Fruit fly (Drosophila melanogaster) whole organism, pupa: ENCODE measurements around the gene CG43294.

Experiments used
- CG10348 ChIP-seq: fragments of 200-800 bp; sonication (Bioruptor generic); IDR thresholded peaks from 2 replicates; pipeline ENCODE4 v1.3.6; 2022; ENCODE audit warnings: missing biosample characterization, missing genetic modification characterization
- CG13204 ChIP-seq: fragments of 200-800 bp; sonication (Bioruptor generic); optimal IDR thresholded peaks from 2 replicates; lab custom pipeline; 2018; ENCODE audit warnings: missing biosample characterization, mild to moderate bottlenecking, missing genetic modification characterization, moderate library complexity
- CG14655 ChIP-seq: fragments of 200-800 bp; sonication (Bioruptor generic); optimal IDR thresholded peaks from 3 replicates; lab custom pipeline; 2017; ENCODE audit warnings: mild to moderate bottlenecking, missing biosample characterization, missing genetic modification reagents, missing genetic modification characterization
- CG15710 ChIP-seq: fragments of 200-800 bp; sonication (Bioruptor generic); optimal IDR thresholded peaks from 2 replicates; lab custom pipeline; 2018; ENCODE audit warnings: missing biosample characterization, mild to moderate bottlenecking, missing genetic modification characterization, moderate library complexity
- CG17806 ChIP-seq: fragments of 200-800 bp; sonication (Bioruptor generic); optimal IDR thresholded peaks from 2 replicates; lab custom pipeline; 2018; ENCODE audit warnings: missing biosample characterization, mild to moderate bottlenecking, missing genetic modification characterization, moderate library complexity
- CG32121 ChIP-seq: fragments of 200-800 bp; sonication (Bioruptor generic); IDR thresholded peaks from 2 replicates; pipeline ENCODE4 v1.3.6; 2022; ENCODE audit warnings: missing biosample characterization, missing genetic modification characterization
- CG34367 ChIP-seq: fragments of 200-800 bp; sonication (Bioruptor generic); optimal IDR thresholded peaks from 2 replicates; lab custom pipeline; 2018; ENCODE audit warnings: missing biosample characterization, mild to moderate bottlenecking, missing genetic modification characterization
- CG8159 ChIP-seq: fragments of 200-800 bp; sonication (Bioruptor generic); optimal IDR thresholded peaks from 3 replicates; lab custom pipeline; 2018; ENCODE audit warnings: missing biosample characterization, mild to moderate bottlenecking, missing genetic modification characterization, moderate library complexity
- CG8301 ChIP-seq: fragments of 200-800 bp; sonication (Bioruptor generic); optimal IDR thresholded peaks from 2 replicates; lab custom pipeline; 2018; ENCODE audit warnings: missing biosample characterization, mild to moderate bottlenecking, missing genetic modification characterization
- CG9948 ChIP-seq: fragments of 200-800 bp; sonication (Bioruptor generic); optimal IDR thresholded peaks from 2 replicates; lab custom pipeline; 2018; ENCODE audit warnings: missing biosample characterization, mild to moderate bottlenecking, missing genetic modification characterization, moderate library complexity
- D1 ChIP-seq: fragments of 200-800 bp; sonication (Bioruptor generic); optimal IDR thresholded peaks from 2 replicates; lab custom pipeline; 2018; ENCODE audit warnings: missing biosample characterization, mild to moderate bottlenecking, missing genetic modification characterization, moderate library complexity
- EcR ChIP-seq: fragments of 200-800 bp; sonication (Bioruptor generic); optimal IDR thresholded peaks from 3 replicates; lab custom pipeline; 2019; ENCODE audit warnings: missing biosample characterization, missing genetic modification characterization, mild to moderate bottlenecking, moderate library complexity, missing genetic modification reagents
- Ets98B ChIP-seq: fragments of 200-800 bp; sonication (Bioruptor generic); IDR thresholded peaks from 2 replicates; pipeline ENCODE4 v1.3.6; 2022; ENCODE audit warnings: missing biosample characterization, missing genetic modification characterization
- Pif1A ChIP-seq: fragments of 200-800 bp; sonication (Bioruptor generic); optimal IDR thresholded peaks from 3 replicates; lab custom pipeline; 2016; ENCODE audit warnings: missing biosample characterization, missing genetic modification characterization
- Pif1B ChIP-seq: fragments of 200-800 bp; sonication (Bioruptor generic); optimal IDR thresholded peaks from 3 replicates; lab custom pipeline; 2016; ENCODE audit warnings: missing biosample characterization, missing genetic modification characterization
- Snoo ChIP-seq: fragments of 200-800 bp; sonication (Bioruptor generic); optimal IDR thresholded peaks from 3 replicates; lab custom pipeline; 2017; ENCODE audit warnings: missing biosample characterization, mild to moderate bottlenecking, missing genetic modification characterization, inconsistent platforms
- fd96Ca ChIP-seq: fragments of 200-800 bp; sonication (Bioruptor generic); IDR thresholded peaks from 3 replicates; pipeline ENCODE4 v1.3.6; 2022; ENCODE audit warnings: missing biosample characterization, missing genetic modification characterization
- gl ChIP-seq: fragments of 200-800 bp; sonication (Bioruptor generic); optimal IDR thresholded peaks from 2 replicates; lab custom pipeline; 2018; ENCODE audit warnings: missing biosample characterization, mild to moderate bottlenecking, missing genetic modification characterization
- rn ChIP-seq: fragments of 200-800 bp; sonication (Bioruptor generic); IDR thresholded peaks from 2 replicates; pipeline ENCODE4 v1.3.6; 2022; ENCODE audit warnings: missing biosample characterization, missing genetic modification characterization

The CG43294 gene

DNA sequence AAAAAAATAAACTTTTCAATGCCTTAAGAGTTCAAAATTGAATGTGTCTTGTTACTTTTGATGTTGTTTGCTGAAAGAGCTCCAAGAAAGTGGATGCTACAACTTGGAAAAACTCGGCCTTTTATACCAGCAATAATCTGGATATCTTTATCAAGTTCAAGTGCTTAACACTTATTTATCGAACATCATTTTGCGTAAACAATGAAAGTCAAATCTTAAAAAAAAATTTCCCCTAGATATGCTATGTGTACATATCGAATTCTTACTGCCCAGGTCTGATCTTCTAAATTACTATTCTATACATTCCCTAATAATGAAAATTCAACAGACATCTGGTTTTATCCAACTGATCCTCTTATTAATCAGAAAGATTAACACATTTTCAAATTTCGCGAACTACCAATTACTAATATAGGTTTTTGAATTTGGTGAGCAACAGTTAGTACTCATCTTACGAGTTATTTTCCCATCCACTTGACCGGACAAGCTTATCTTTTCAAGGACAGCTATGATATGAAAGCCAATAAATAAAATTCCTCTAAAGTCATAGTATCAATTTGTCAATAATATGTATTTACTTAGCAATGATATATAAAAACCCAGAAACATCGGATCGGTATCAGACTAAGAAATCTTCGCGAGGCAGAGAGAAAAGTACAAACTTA, at the start of gene CG43294, which contains the start of gene CG11570:
CG43294 (plus strand) TSS at position 615 of the 665 bp plus-strand sequence.
CG11570 (minus strand) TSS at position 101 of the 665 bp plus-strand sequence.
- no peak for TF ChIP-seq Pif1A (GFP tag; lab: Kevin White, UChicago)
- TF ChIP-seq CG34367 (tag; lab: Kevin White, UChicago) = no peak
- no peak for TF ChIP-seq gl (tag; lab: Kevin White, UChicago)
- no peak for TF ChIP-seq CG8301 (tag; lab: Kevin White, UChicago)
- TF ChIP-seq CG15710 = no peak
- no peak for TF ChIP-seq Ets98B (GFP tag; lab: Robert Waterston, UW)
- TF ChIP-seq EcR (GFP tag; lab: Kevin White, UChicago) = no peak
- TF ChIP-seq CG9948 (tag; lab: Kevin White, UChicago) = no peak
- TF ChIP-seq CG8159 = no peak
- no peak for TF ChIP-seq CG17806 (tag; lab: Kevin White, UChicago)
- TF ChIP-seq D1 = no peak
- TF ChIP-seq CG32121 (GFP tag; lab: Robert Waterston, UW) = no peak
- TF ChIP-seq Snoo (tag; lab: Kevin White, UChicago) = no peak
- no peak for TF ChIP-seq rn (GFP tag; lab: Robert Waterston, UW)
- TF ChIP-seq CG10348 (GFP tag; lab: Robert Waterston, UW) = no peak
- TF ChIP-seq Pif1B (GFP tag; lab: Kevin White, UChicago) = no peak
- no peak for TF ChIP-seq CG13204 (GFP tag; lab: Kevin White, UChicago)

DNA sequence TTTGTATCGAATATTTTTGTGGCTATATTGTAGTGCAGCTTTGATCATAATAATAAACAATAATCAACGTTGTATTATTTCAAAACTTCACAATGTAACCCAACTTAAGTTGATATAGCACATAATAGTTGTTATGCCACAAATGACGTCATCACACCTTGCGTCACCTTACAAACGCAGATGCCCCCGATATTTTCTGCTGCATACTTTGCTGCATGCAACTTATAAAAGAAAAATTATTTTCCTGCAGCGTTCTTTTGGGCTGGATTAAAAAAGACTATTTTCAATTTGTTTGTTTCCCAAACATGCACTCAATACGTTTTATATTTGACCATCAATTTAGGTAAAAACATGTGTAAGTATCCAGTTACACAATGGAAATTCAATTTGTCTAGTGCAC, 39.9 kb upstream of the CG43294 start:
- TF ChIP-seq Pif1A (GFP tag; lab: Kevin White, UChicago) (no peak), CG15710 (no peak)

DNA sequence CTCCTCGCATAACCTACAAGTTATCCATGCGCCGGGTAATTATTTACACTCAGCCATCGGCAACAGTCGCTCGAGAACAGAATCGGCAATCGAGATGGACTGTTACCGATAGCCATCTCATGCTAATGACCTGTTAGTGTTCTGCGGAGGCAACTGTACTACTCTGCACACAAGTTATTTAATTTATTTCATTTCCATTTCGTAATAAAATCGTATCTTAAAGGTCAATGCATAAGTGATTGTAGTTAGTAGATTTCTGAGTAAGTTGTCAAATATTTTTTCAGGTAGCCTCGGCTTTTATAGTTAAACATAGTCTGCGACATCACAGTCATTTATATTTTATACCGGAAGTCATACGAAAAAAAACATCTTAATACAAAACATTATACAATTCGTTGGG, 36.9 kb upstream of the CG43294 start, which contains the start of gene CG11588:
CG11588 (plus strand) TSS at position 301 of the 400 bp plus-strand sequence.
- TF ChIP-seq CG34367 (tag; lab: Kevin White, UChicago) (no peak), rn (GFP tag; lab: Robert Waterston, UW) (no peak), EcR (GFP tag; lab: Kevin White, UChicago) (no peak), CG32121 (GFP tag; lab: Robert Waterston, UW) (no peak), CG8159 (no peak), CG9948 (tag; lab: Kevin White, UChicago) (no peak), Ets98B (GFP tag; lab: Robert Waterston, UW) (no peak)

DNA sequence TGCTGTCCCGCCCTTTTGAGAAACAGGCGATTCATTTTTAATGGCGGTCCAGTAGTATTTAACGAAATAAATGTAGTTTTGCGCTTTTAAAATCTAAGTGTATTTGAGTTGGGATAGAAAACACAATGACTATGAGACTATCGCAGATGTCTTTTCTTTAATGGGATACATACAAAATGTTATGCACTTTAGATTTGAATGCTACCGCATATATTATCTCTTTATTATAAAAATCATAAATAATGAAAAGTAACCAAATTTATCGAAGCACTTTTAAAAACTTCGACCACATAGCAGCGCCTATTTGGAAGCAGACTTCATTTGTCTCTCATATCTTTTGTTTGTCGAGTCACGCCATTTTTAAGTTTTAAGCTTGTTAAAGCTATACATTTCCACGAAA, 33.4 kb upstream of the CG43294 start, which contains the start of gene SdhAL:
SdhAL (minus strand) TSS at position 101 of the 400 bp plus-strand sequence.
- TF ChIP-seq rn (GFP tag; lab: Robert Waterston, UW) (no peak), CG9948 (tag; lab: Kevin White, UChicago) (no peak), CG8159 (no peak), gl (tag; lab: Kevin White, UChicago) (no peak), fd96Ca (no peak), Pif1A (GFP tag; lab: Kevin White, UChicago) (no peak), CG8301 (tag; lab: Kevin White, UChicago) (no peak), CG15710 (no peak), CG14655 (no peak), D1 (no peak), CG32121 (GFP tag; lab: Robert Waterston, UW) (no peak), CG13204 (GFP tag; lab: Kevin White, UChicago) (no peak), EcR (GFP tag; lab: Kevin White, UChicago) (no peak)

DNA sequence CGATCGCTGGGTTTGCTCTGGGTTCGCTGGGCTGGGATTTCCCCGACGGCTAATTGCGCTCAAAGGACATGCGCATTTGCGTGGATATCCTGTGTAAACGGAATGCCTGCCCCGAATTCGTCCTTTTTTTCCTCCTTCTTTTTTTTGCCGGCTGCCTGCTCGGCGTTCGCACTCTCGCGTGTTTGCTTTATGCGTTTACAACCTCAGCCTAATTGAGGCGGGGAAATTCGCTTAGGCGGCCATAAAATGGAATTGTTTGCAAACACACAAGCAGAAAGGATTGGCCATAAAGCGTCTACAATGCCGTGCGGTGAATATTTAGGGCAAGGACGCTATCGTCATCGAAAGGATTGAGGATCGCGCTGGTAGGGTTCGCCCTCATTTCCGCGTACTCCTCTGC, 32.7 kb upstream of the CG43294 start:
- TF ChIP-seq CG8301 (tag; lab: Kevin White, UChicago) = no peak
- TF ChIP-seq CG8159 = no peak
- no peak for TF ChIP-seq fd96Ca
- no peak for TF ChIP-seq rn (GFP tag; lab: Robert Waterston, UW)
- no peak for TF ChIP-seq Pif1A (GFP tag; lab: Kevin White, UChicago)
- no peak for TF ChIP-seq gl (tag; lab: Kevin White, UChicago)
- TF ChIP-seq Snoo (tag; lab: Kevin White, UChicago) = no peak
- TF ChIP-seq CG17806 (tag; lab: Kevin White, UChicago) = no peak
- TF ChIP-seq Pif1B (GFP tag; lab: Kevin White, UChicago) = no peak
- TF ChIP-seq CG14655 = no peak
- no peak for TF ChIP-seq CG13204 (GFP tag; lab: Kevin White, UChicago)

DNA sequence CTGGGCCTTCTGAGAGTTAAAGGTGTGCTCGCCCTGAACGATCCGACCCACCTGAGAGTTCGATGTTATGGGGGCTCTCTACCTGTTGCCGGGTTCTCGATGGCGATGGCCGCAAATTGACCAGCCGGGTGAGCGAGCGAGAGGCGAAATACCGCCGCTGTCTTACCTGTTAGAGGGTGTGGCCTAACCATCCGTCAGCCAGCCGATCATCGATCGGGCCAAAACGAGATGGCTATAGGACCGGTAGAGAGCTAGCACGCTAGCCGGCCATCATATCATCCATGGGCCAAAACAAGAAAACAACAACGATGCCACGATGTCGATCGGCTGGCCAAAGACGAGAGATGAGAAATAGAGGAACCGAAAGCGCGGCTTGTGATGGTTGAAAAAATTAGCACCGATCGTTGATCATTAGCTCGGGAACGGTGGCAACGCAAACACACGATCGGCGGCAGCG, 30.8 kb upstream of the CG43294 start, which contains the start of gene byn:
byn (plus strand) TSS at position 407 of the 457 bp plus-strand sequence.
- TF ChIP-seq CG15710 = no peak
- TF ChIP-seq Pif1B (GFP tag; lab: Kevin White, UChicago) = no peak
- TF ChIP-seq CG9948 (tag; lab: Kevin White, UChicago) = no peak
- TF ChIP-seq EcR (GFP tag; lab: Kevin White, UChicago) = no peak
- TF ChIP-seq CG34367 (tag; lab: Kevin White, UChicago) = no peak
- no peak for TF ChIP-seq CG8159
- no peak for TF ChIP-seq CG8301 (tag; lab: Kevin White, UChicago)
- no peak for TF ChIP-seq CG10348 (GFP tag; lab: Robert Waterston, UW)
- TF ChIP-seq Pif1A (GFP tag; lab: Kevin White, UChicago) = no peak
- TF ChIP-seq CG13204 (GFP tag; lab: Kevin White, UChicago) = no peak
- TF ChIP-seq Ets98B (GFP tag; lab: Robert Waterston, UW) = no peak
- TF ChIP-seq, all 21 proteins: peak for 0
